Fruit fly (Drosophila melanogaster): ENCODE measurements around the gene eIF5B.

eIF5B gene

dm6 chr3L:3454921-3455554 is 5.7 kb downstream of the eIF5B start (continued):
- TF ChIP-seq Hmx (GFP tag; optimal IDR thresholded peaks at IDR 0.05) (no peak), Camta (GFP tag; optimal IDR thresholded peaks at IDR 0.05) (no peak), Atf-2 (GFP tag; optimal IDR thresholded peaks at IDR 0.05) (peak; percentile 6), CTCF (GFP tag; optimal IDR thresholded peaks at IDR 0.05) (no peak), MTF-1 (GFP tag; optimal IDR thresholded peaks at IDR 0.05; ENCODE audit: borderline replicate concordance) (no peak), Neu2 (GFP tag; optimal IDR thresholded peaks at IDR 0.05; ENCODE audit: borderline replicate concordance) (no peak), CG14050 (GFP tag; IDR thresholded peaks at IDR 0.05) (no peak), ken (GFP tag; IDR thresholded peaks at IDR 0.05) (0 out of 3 replicates have a peak, but pooled peaks have one; percentile 48), CG6175 (GFP tag; IDR thresholded peaks at IDR 0.05) (no peak), CG17361 (GFP tag; IDR thresholded peaks at IDR 0.05) (peak; percentile 54; the same call in 1 of the 3 replicates), Hsf (GFP tag; optimal IDR thresholded peaks at IDR 0.05) (peak; percentile 5), trh (GFP tag; optimal IDR thresholded peaks at IDR 0.05) (no peak), Xbp1 (GFP tag; optimal IDR thresholded peaks at IDR 0.05) (no peak), pan (optimal IDR thresholded peaks at IDR 0.05) (no peak), pan (GFP tag; optimal IDR thresholded peaks at IDR 0.05 in 1 of 2, IDR thresholded peaks at IDR 0.05 in 1 of 2) (peak in 1 of 2 experiments; percentile 71), pfk (GFP tag; optimal IDR thresholded peaks at IDR 0.05) (no peak), ash1 (GFP tag; optimal IDR thresholded peaks at IDR 0.05) (no peak), stwl (tag; optimal IDR thresholded peaks at IDR 0.05) (no peak), Hr78 (GFP tag; optimal IDR thresholded peaks at IDR 0.05) (no peak), wor (GFP tag; IDR thresholded peaks at IDR 0.05) (peak; percentile 49), sim (GFP tag; IDR thresholded peaks at IDR 0.05) (no peak), tgo (GFP tag; IDR thresholded peaks at IDR 0.05) (peak; percentile 61), br (optimal IDR thresholded peaks at IDR 0.05) (no peak), al (GFP tag; IDR thresholded peaks at IDR 0.05) (0 out of 2 replicates have a peak, but pooled peaks have one; percentile 26), Sin3A (optimal IDR thresholded peaks at IDR 0.05) (no peak), PHDP (tag; optimal IDR thresholded peaks at IDR 0.05) (no peak), fu2 (GFP tag; optimal IDR thresholded peaks at IDR 0.05) (no peak), CG6854 (GFP tag; optimal IDR thresholded peaks at IDR 0.05) (no peak), CG31388 (GFP tag; optimal IDR thresholded peaks at IDR 0.05) (no peak), da (GFP tag; optimal IDR thresholded peaks at IDR 0.05) (no peak), E2f2 (GFP tag; IDR thresholded peaks at IDR 0.05) (no peak), CG34376 (GFP tag; optimal IDR thresholded peaks at IDR 0.05) (no peak), CG14441 (GFP tag; IDR thresholded peaks at IDR 0.05) (peak; percentile 61), CG14014 (GFP tag; IDR thresholded peaks at IDR 0.05) (0 out of 2 replicates have a peak, but pooled peaks have one; percentile 16), Ptx1 (GFP tag; IDR thresholded peaks at IDR 0.05) (peak; percentile 72), jigr1 (GFP tag; IDR thresholded peaks at IDR 0.05) (0 out of 3 replicates have a peak, but pooled peaks have one; percentile 25), CG15269 (tag; optimal IDR thresholded peaks at IDR 0.05) (peak; percentile 11), MESR4 (GFP tag; optimal IDR thresholded peaks at IDR 0.05) (no peak), CG8281 (tag; optimal IDR thresholded peaks at IDR 0.05) (peak; percentile 100), CG31224 (GFP tag; IDR thresholded peaks at IDR 0.05) (peak; percentile 6; the same call in 1 of the 2 replicates), gsb (GFP tag; IDR thresholded peaks at IDR 0.05) (no peak), so (GFP tag; IDR thresholded peaks at IDR 0.05) (no peak), B-H2 (GFP tag; optimal IDR thresholded peaks at IDR 0.05) (no peak), ase (GFP tag; IDR thresholded peaks at IDR 0.05) (peak; percentile 30; the same call in 1 of the 3 replicates), CG16813 (GFP tag; IDR thresholded peaks at IDR 0.05; ENCODE audit: partially characterized antibody) (no peak), CG30431 (GFP tag; optimal IDR thresholded peaks at IDR 0.05) (no peak), Abd-B (GFP tag; optimal IDR thresholded peaks at IDR 0.05) (peak; percentile 12), dati (GFP tag; IDR thresholded peaks at IDR 0.05) (no peak), pnt (GFP tag; optimal IDR thresholded peaks at IDR 0.05) (peak; percentile 30), Vsx1 (GFP tag; optimal IDR thresholded peaks at IDR 0.05) (peak; percentile 14), row (GFP tag; IDR thresholded peaks at IDR 0.05) (peak; percentile 68), Sox100B (GFP tag; optimal IDR thresholded peaks at IDR 0.05) (peak; percentile 38)
